Fruit fly (Drosophila melanogaster) whole organism, embryonic: ENCODE measurements around the gene CG33647.

ENCODE experiments used
- Atf-2 ChIP-seq: fragments of 200-800 bp; sonication (Bioruptor generic); optimal IDR thresholded peaks from 2 replicates; lab custom pipeline; 2016; ENCODE audit warnings: missing biosample characterization, missing genetic modification characterization
- Bdp1 ChIP-seq: fragments of 200-800 bp; sonication (Bioruptor generic); optimal IDR thresholded peaks from 3 replicates; lab custom pipeline; 2016; ENCODE audit warnings: missing biosample characterization, missing genetic modification characterization
- CG10366 ChIP-seq: fragments of 200-800 bp; sonication (Bioruptor generic); IDR thresholded peaks from 2 replicates; pipeline ENCODE4 v1.3.6; 2022; ENCODE audit warnings: missing biosample characterization, missing genetic modification characterization
- CG10654 ChIP-seq: fragments of 200-800 bp; sonication (Bioruptor generic); optimal IDR thresholded peaks from 2 replicates; lab custom pipeline; 2016; ENCODE audit warnings: missing biosample characterization, missing genetic modification characterization
- CG11695 ChIP-seq: fragments of 200-800 bp; sonication (Bioruptor generic); IDR thresholded peaks from 3 replicates; pipeline ENCODE4 v1.3.6; 2022; ENCODE audit warnings: missing biosample characterization, missing genetic modification characterization
- CG14667 ChIP-seq: fragments of 200-800 bp; sonication (Bioruptor generic); IDR thresholded peaks from 2 replicates; pipeline ENCODE4 v1.3.6; 2022; ENCODE audit warnings: missing biosample characterization, missing genetic modification characterization
- CG14860 ChIP-seq: fragments of 200-800 bp; sonication (Bioruptor generic); IDR thresholded peaks from 3 replicates; pipeline ENCODE4 v1.3.6; 2022; ENCODE audit warnings: missing biosample characterization, missing genetic modification characterization; ENCODE audit not compliant: partially characterized antibody
- CG15073 ChIP-seq: fragments of 200-800 bp; sonication (Bioruptor generic); optimal IDR thresholded peaks from 2 replicates; lab custom pipeline; 2016; ENCODE audit warnings: missing biosample characterization, missing genetic modification characterization
- CG2202 ChIP-seq: fragments of 200-800 bp; sonication (Bioruptor generic); optimal IDR thresholded peaks from 2 replicates; lab custom pipeline; 2018; ENCODE audit warnings: missing biosample characterization, mild to moderate bottlenecking, missing genetic modification characterization
- CG31365 ChIP-seq: fragments of 200-800 bp; sonication (Bioruptor generic); optimal IDR thresholded peaks from 2 replicates; lab custom pipeline; 2018; ENCODE audit warnings: missing biosample characterization, mild to moderate bottlenecking, missing genetic modification characterization
- CG3407 ChIP-seq: fragments of 200-800 bp; sonication (Bioruptor generic); optimal IDR thresholded peaks from 2 replicates; lab custom pipeline; 2018; ENCODE audit warnings: missing biosample characterization, mild to moderate bottlenecking, missing genetic modification characterization
- CG6683 ChIP-seq: fragments of 200-800 bp; sonication (Bioruptor generic); optimal IDR thresholded peaks from 2 replicates; lab custom pipeline; 2017; ENCODE audit warnings: missing biosample characterization, mild to moderate bottlenecking, missing genetic modification characterization, missing genetic modification reagents
- CG6791 ChIP-seq: fragments of 200-800 bp; sonication (Bioruptor generic); IDR thresholded peaks from 3 replicates; pipeline ENCODE4 v1.3.6; 2022; ENCODE audit warnings: missing biosample characterization, missing genetic modification characterization; ENCODE audit not compliant: partially characterized antibody
- CG7786 ChIP-seq: fragments of 200-800 bp; sonication (Bioruptor generic); optimal IDR thresholded peaks from 2 replicates; lab custom pipeline; 2016; ENCODE audit warnings: missing biosample characterization, missing genetic modification characterization
- CG7987 ChIP-seq: fragments of 200-800 bp; sonication (Bioruptor generic); optimal IDR thresholded peaks from 2 replicates; lab custom pipeline; 2018; ENCODE audit warnings: missing biosample characterization, mild to moderate bottlenecking, missing genetic modification characterization, moderate library complexity
- CkIIα-i1 ChIP-seq: fragments of 200-800 bp; sonication (Bioruptor generic); IDR thresholded peaks from 2 replicates; pipeline ENCODE4 v1.3.6; 2022; ENCODE audit warnings: missing biosample characterization, missing genetic modification characterization
- CoRest ChIP-seq: fragments of 200-800 bp; sonication (Bioruptor generic); optimal IDR thresholded peaks from 3 replicates; lab custom pipeline; 2018; ENCODE audit warnings: missing biosample characterization, mild to moderate bottlenecking, missing genetic modification characterization, moderate library complexity
- Deaf1 ChIP-seq: fragments of 200-800 bp; optimal IDR thresholded peaks from 3 replicates; lab custom pipeline; 2019; ENCODE audit warnings: missing biosample characterization, mild to moderate bottlenecking, missing genetic modification characterization, moderate library complexity
- Ets97D ChIP-seq: fragments of 200-800 bp; sonication (Bioruptor generic); optimal IDR thresholded peaks from 3 replicates; lab custom pipeline; 2016; ENCODE audit warnings: missing biosample characterization, missing genetic modification characterization
- HLHmδ ChIP-seq: fragments of 200-800 bp; sonication (Bioruptor generic); optimal IDR thresholded peaks from 2 replicates; lab custom pipeline; 2018; ENCODE audit warnings: missing biosample characterization, mild to moderate bottlenecking, missing genetic modification characterization, moderate library complexity
- Med ChIP-seq: fragments of 200-800 bp; sonication (Bioruptor generic); peaks from one replicate; lab custom pipeline; 2016; ENCODE audit warnings: missing biosample characterization, missing genetic modification characterization, mild to moderate bottlenecking, inconsistent platforms, moderate library complexity
- PHDP ChIP-seq: fragments of 200-800 bp; sonication (Bioruptor generic); optimal IDR thresholded peaks from 3 replicates; lab custom pipeline; 2018; ENCODE audit warnings: missing biosample characterization, mild to moderate bottlenecking, missing genetic modification characterization, moderate library complexity
- Pdp1 ChIP-seq, 2 experiments: fragments of 200-800 bp; sonication (Bioruptor generic); optimal IDR thresholded peaks; 3 replicates each; lab custom pipeline; 2016; ENCODE audit warnings: missing biosample characterization in 2 of 2, missing genetic modification characterization in 2 of 2, mild to moderate bottlenecking in 1 of 2, moderate library complexity in 1 of 2
- Sox100B ChIP-seq: fragments of 200-800 bp; sonication (Bioruptor generic); optimal IDR thresholded peaks from 3 replicates; lab custom pipeline; 2018; ENCODE audit warnings: missing biosample characterization, mild to moderate bottlenecking, missing genetic modification characterization
- YL-1 ChIP-seq: fragments of 200-800 bp; sonication (Bioruptor generic); optimal IDR thresholded peaks from 3 replicates; lab custom pipeline; 2017; ENCODE audit warnings: missing biosample characterization, mild to moderate bottlenecking, missing genetic modification characterization
- al ChIP-seq: fragments of 200-800 bp; sonication (Bioruptor generic); IDR thresholded peaks from 2 replicates; pipeline ENCODE4 v1.3.6; 2022; ENCODE audit warnings: missing biosample characterization, missing genetic modification characterization
- amos ChIP-seq: fragments of 200-800 bp; sonication (Bioruptor generic); IDR thresholded peaks from 2 replicates; pipeline ENCODE4 v1.3.6; 2022; ENCODE audit warnings: missing biosample characterization, missing genetic modification characterization; ENCODE audit not compliant: partially characterized antibody
- az2 ChIP-seq: fragments of 200-800 bp; sonication (Bioruptor generic); optimal IDR thresholded peaks from 3 replicates; lab custom pipeline; 2016; ENCODE audit warnings: missing biosample characterization, missing genetic modification characterization
- bab2 ChIP-seq: fragments of 200-800 bp; sonication (Bioruptor generic); optimal IDR thresholded peaks from 2 replicates; lab custom pipeline; 2016; ENCODE audit warnings: missing biosample characterization, missing genetic modification characterization
- cg ChIP-seq: fragments of 200-800 bp; sonication (Bioruptor generic); optimal IDR thresholded peaks from 3 replicates; lab custom pipeline; 2019; ENCODE audit warnings: missing biosample characterization, mild to moderate bottlenecking, missing genetic modification characterization, moderate library complexity
- croc ChIP-seq: fragments of 200-800 bp; sonication (Bioruptor generic); conservative IDR thresholded peaks from 3 replicates; pipeline ENCODE4 v1.3.6; 2022; ENCODE audit warnings: missing biosample characterization, missing genetic modification characterization
- en ChIP-seq: fragments of 200-800 bp; sonication (Bioruptor generic); optimal IDR thresholded peaks from 2 replicates; lab custom pipeline; 2016; ENCODE audit warnings: missing biosample characterization, missing genetic modification characterization
- grn ChIP-seq: fragments of 200-800 bp; sonication (Bioruptor generic); optimal IDR thresholded peaks from 3 replicates; lab custom pipeline; 2017; ENCODE audit warnings: missing biosample characterization, missing genetic modification characterization
- gsb ChIP-seq: fragments of 200-800 bp; sonication (Bioruptor generic); IDR thresholded peaks from 2 replicates; pipeline ENCODE4 v1.3.6; 2022; ENCODE audit warnings: missing biosample characterization, missing genetic modification characterization
- gsb-n ChIP-seq: fragments of 200-800 bp; sonication (Bioruptor generic); optimal IDR thresholded peaks from 3 replicates; lab custom pipeline; 2018; ENCODE audit warnings: missing biosample characterization, mild to moderate bottlenecking, missing genetic modification characterization
- h ChIP-seq: fragments of >200 bp; optimal IDR thresholded peaks from 2 replicates; lab custom pipeline; 2017
- jing ChIP-seq: fragments of 200-800 bp; sonication (Bioruptor generic); optimal IDR thresholded peaks from 2 replicates; lab custom pipeline; 2018; ENCODE audit warnings: missing biosample characterization, mild to moderate bottlenecking, missing genetic modification characterization
- kah ChIP-seq: fragments of 200-800 bp; sonication (Bioruptor generic); optimal IDR thresholded peaks from 2 replicates; lab custom pipeline; 2018; ENCODE audit warnings: missing biosample characterization, mild to moderate bottlenecking, missing genetic modification characterization
- ken ChIP-seq: fragments of 200-800 bp; sonication (Bioruptor generic); IDR thresholded peaks from 3 replicates; pipeline ENCODE4 v1.3.6; 2022; ENCODE audit warnings: missing biosample characterization, missing genetic modification characterization
- org-1 ChIP-seq: fragments of 200-800 bp; sonication (Bioruptor generic); optimal IDR thresholded peaks from 2 replicates; lab custom pipeline; 2017; ENCODE audit warnings: missing biosample characterization, missing genetic modification characterization
- phol ChIP-seq: fragments of 200-800 bp; sonication (Bioruptor generic); optimal IDR thresholded peaks from 3 replicates; lab custom pipeline; 2018; ENCODE audit warnings: missing biosample characterization, mild to moderate bottlenecking, missing genetic modification characterization, moderate library complexity
- pros ChIP-seq: fragments of 200-800 bp; sonication (Bioruptor generic); optimal IDR thresholded peaks from 3 replicates; lab custom pipeline; 2019; ENCODE audit warnings: missing biosample characterization, mild to moderate bottlenecking, missing genetic modification characterization, moderate library complexity
- rib ChIP-seq: fragments of 200-800 bp; sonication (Bioruptor generic); IDR thresholded peaks from 2 replicates; pipeline ENCODE4 v1.3.6; 2022; ENCODE audit warnings: missing biosample characterization, missing genetic modification characterization
- row ChIP-seq: fragments of 200-800 bp; sonication (Bioruptor generic); IDR thresholded peaks from 3 replicates; pipeline ENCODE4 v1.3.6; 2022; ENCODE audit warnings: missing biosample characterization, missing genetic modification characterization
- slp2 ChIP-seq: fragments of 200-800 bp; sonication (Bioruptor generic); optimal IDR thresholded peaks from 2 replicates; lab custom pipeline; 2016; ENCODE audit warnings: missing biosample characterization, missing genetic modification characterization
- sr ChIP-seq: fragments of 200-800 bp; sonication (Bioruptor generic); IDR thresholded peaks from 3 replicates; pipeline ENCODE4 v1.3.6; 2022; ENCODE audit warnings: missing biosample characterization, missing genetic modification characterization
- stc ChIP-seq: fragments of 200-800 bp; sonication (Bioruptor generic); IDR thresholded peaks from 2 replicates; pipeline ENCODE4 v1.3.6; 2022; ENCODE audit warnings: missing biosample characterization, missing genetic modification characterization
- tap ChIP-seq: fragments of 200-800 bp; optimal IDR thresholded peaks from 3 replicates; lab custom pipeline; 2019; ENCODE audit warnings: missing biosample characterization, mild to moderate bottlenecking, missing genetic modification characterization, moderate library complexity
- tio ChIP-seq: fragments of 200-800 bp; sonication (Bioruptor generic); optimal IDR thresholded peaks from 2 replicates; lab custom pipeline; 2017; ENCODE audit warnings: missing biosample characterization, missing genetic modification characterization, inconsistent platforms
- tx ChIP-seq: fragments of 200-800 bp; sonication (Bioruptor generic); optimal IDR thresholded peaks from 2 replicates; lab custom pipeline; 2016; ENCODE audit warnings: missing biosample characterization, missing genetic modification characterization
- wdn ChIP-seq: fragments of 200-800 bp; sonication (Bioruptor generic); IDR thresholded peaks from 2 replicates; pipeline ENCODE4 v1.3.6; 2022; ENCODE audit warnings: missing biosample characterization, missing genetic modification characterization

Gene CG33647

dm6 chr3L:19230801-19231547 lies 5.2 kb upstream of the CG33647 start (continued):
- no peak for TF ChIP-seq tx (GFP tag; lab: Kevin White, UChicago)
- no peak for TF ChIP-seq jing
- peak; percentile 25 for TF ChIP-seq phol (tag; lab: Kevin White, UChicago)
- TF ChIP-seq CG3407 (GFP tag; lab: Kevin White, UChicago): no peak
- no peak for TF ChIP-seq tap (tag; lab: Kevin White, UChicago)
- TF ChIP-seq gsb-n (tag; lab: Kevin White, UChicago): no peak
- no peak for TF ChIP-seq ken
- no peak for TF ChIP-seq CG7786 (GFP tag; lab: Kevin White, UChicago)
- TF ChIP-seq CG11695 (GFP tag; lab: Robert Waterston, UW): 0 out of 3 replicates have a peak, but pooled peaks have one; percentile 9
- no peak for TF ChIP-seq CG14860 (GFP tag; lab: Robert Waterston, UW)
- TF ChIP-seq Bdp1 (GFP tag; lab: Kevin White, UChicago): no peak
- TF ChIP-seq en (GFP tag; lab: Kevin White, UChicago): no peak
- TF ChIP-seq CG10654 (GFP tag; lab: Kevin White, UChicago): no peak
- TF ChIP-seq amos (GFP tag; lab: Robert Waterston, UW): no peak
- no peak for TF ChIP-seq CG6683
- TF ChIP-seq org-1: peak; percentile 10
- TF ChIP-seq CG10366 (GFP tag; lab: Robert Waterston, UW): peak; percentile 23
- no peak for TF ChIP-seq CG14667
- no peak for TF ChIP-seq al (GFP tag; lab: Robert Waterston, UW)
- TF ChIP-seq Sox100B: no peak
- peak; percentile 37 for TF ChIP-seq Med (GFP tag; lab: Kevin White, UChicago)
- TF ChIP-seq grn (GFP tag; lab: Kevin White, UChicago): no peak
- 0 out of 2 replicates have a peak, but pooled peaks have one; percentile 13 for TF ChIP-seq rib (GFP tag; lab: Robert Waterston, UW)
- no peak for TF ChIP-seq wdn (GFP tag; lab: Robert Waterston, UW)
- peak; percentile 29 for TF ChIP-seq CoRest (tag; lab: Kevin White, UChicago)
- TF ChIP-seq PHDP (tag; lab: Kevin White, UChicago): peak; percentile 44
- TF ChIP-seq stc: no peak
- TF ChIP-seq gsb (GFP tag; lab: Robert Waterston, UW): no peak
- TF ChIP-seq CkIIα-i1 (GFP tag; lab: Robert Waterston, UW): no peak
- no peak for TF ChIP-seq CG6791 (GFP tag; lab: Robert Waterston, UW)
- no peak for TF ChIP-seq sr (GFP tag; lab: Robert Waterston, UW)
- no peak for TF ChIP-seq tio (GFP tag; lab: Kevin White, UChicago)
- peak; percentile 21 for TF ChIP-seq az2 (GFP tag; lab: Kevin White, UChicago)
- TF ChIP-seq Atf-2 (GFP tag; lab: Kevin White, UChicago): no peak
- TF ChIP-seq croc (GFP tag; lab: Robert Waterston, UW): no peak
- TF ChIP-seq CG2202 (tag; lab: Kevin White, UChicago): no peak
- peak; percentile 70 for TF ChIP-seq pros
- TF ChIP-seq row (GFP tag; lab: Robert Waterston, UW): peak; percentile 64
- TF ChIP-seq kah (GFP tag; lab: Kevin White, UChicago): no peak
- TF ChIP-seq slp2 (GFP tag; lab: Kevin White, UChicago): no peak
- TF ChIP-seq CG31365 (tag; lab: Kevin White, UChicago): no peak
- no peak for TF ChIP-seq YL-1 (GFP tag; lab: Kevin White, UChicago)
- TF ChIP-seq CG7987 (GFP tag; lab: Kevin White, UChicago): no peak
- TF ChIP-seq cg (GFP tag; lab: Kevin White, UChicago): no peak
- no peak for TF ChIP-seq h (lab: Kevin White, UChicago)
- no peak for TF ChIP-seq HLHmδ (GFP tag; lab: Kevin White, UChicago)
- peak; percentile 30 for TF ChIP-seq Deaf1 (tag; lab: Kevin White, UChicago)
- peak; percentile 4 for TF ChIP-seq bab2 (GFP tag; lab: Kevin White, UChicago)
- TF ChIP-seq CG15073 (GFP tag; lab: Kevin White, UChicago): no peak
- TF ChIP-seq Ets97D (GFP tag; lab: Kevin White, UChicago): no peak
- peak in 1 of 2 experiments; percentile 20 for TF ChIP-seq Pdp1 (GFP tag; optimal IDR thresholded peaks at IDR 0.05; lab: Kevin White, UChicago)
